Fruit fly (Drosophila melanogaster): ENCODE data around the gene CG17010.

- no peak for TF ChIP-seq CG7101 (tag; optimal IDR thresholded peaks at IDR 0.05)
- no peak for TF ChIP-seq pad (GFP tag; optimal IDR thresholded peaks at IDR 0.05)
- TF ChIP-seq CG11617 (GFP tag; optimal IDR thresholded peaks at IDR 0.05): no peak
- no peak for TF ChIP-seq CG33017 (tag; optimal IDR thresholded peaks at IDR 0.05)
- no peak for TF ChIP-seq Mnt (GFP tag; optimal IDR thresholded peaks at IDR 0.05)
- TF ChIP-seq CG12768 (GFP tag; optimal IDR thresholded peaks at IDR 0.05): no peak
Measured at dm6 chr2L:12372436-12372835, 16.2 kb downstream of the CG17010 start.

Data from whole organism, adult.